Fruit fly (Drosophila melanogaster) whole organism, embryonic: ENCODE measurements around the gene CG14805.

Experiments used
- Bdp1 ChIP-seq: fragments of 200-800 bp; sonication (Bioruptor generic); optimal IDR thresholded peaks from 3 replicates; lab custom pipeline; 2016; ENCODE audit warnings: missing biosample characterization, missing genetic modification characterization
- C15 ChIP-seq: fragments of 200-800 bp; sonication (Bioruptor generic); IDR thresholded peaks from 3 replicates; pipeline ENCODE4 v1.3.6; 2022; ENCODE audit warnings: missing biosample characterization, missing genetic modification characterization
- CG11504 ChIP-seq: fragments of 200-800 bp; sonication (Bioruptor generic); optimal IDR thresholded peaks from 3 replicates; lab custom pipeline; 2019; ENCODE audit warnings: missing biosample characterization, mild to moderate bottlenecking, missing genetic modification characterization, moderate library complexity
- CG11723 ChIP-seq: fragments of 200-800 bp; sonication (Bioruptor generic); optimal IDR thresholded peaks from 2 replicates; lab custom pipeline; 2017; ENCODE audit warnings: missing biosample characterization, mild to moderate bottlenecking, missing genetic modification characterization
- CG12219 ChIP-seq: fragments of 200-800 bp; sonication (Bioruptor generic); optimal IDR thresholded peaks from 3 replicates; lab custom pipeline; 2018; ENCODE audit warnings: missing biosample characterization, mild to moderate bottlenecking, missing genetic modification characterization
- CG14014 ChIP-seq: fragments of 200-800 bp; sonication (Bioruptor generic); IDR thresholded peaks from 2 replicates; pipeline ENCODE4 v1.3.6; 2022; ENCODE audit warnings: missing biosample characterization, missing genetic modification characterization
- CG15696 ChIP-seq: fragments of 200-800 bp; sonication (Bioruptor generic); optimal IDR thresholded peaks from 2 replicates; lab custom pipeline; 2019; ENCODE audit warnings: missing biosample characterization, mild to moderate bottlenecking, missing genetic modification characterization, moderate library complexity
- CG16815 ChIP-seq: fragments of 200-800 bp; sonication (Bioruptor generic); optimal IDR thresholded peaks from 3 replicates; lab custom pipeline; 2017; ENCODE audit warnings: missing biosample characterization, mild to moderate bottlenecking, missing genetic modification characterization
- CG17912 ChIP-seq: fragments of 200-800 bp; sonication (Bioruptor generic); optimal IDR thresholded peaks from 2 replicates; lab custom pipeline; 2018; ENCODE audit warnings: missing biosample characterization, mild to moderate bottlenecking, missing genetic modification characterization
- CG18011 ChIP-seq: fragments of 200-800 bp; sonication (Bioruptor generic); optimal IDR thresholded peaks from 2 replicates; lab custom pipeline; 2017; ENCODE audit warnings: missing biosample characterization, missing genetic modification characterization, mild to moderate bottlenecking, moderate library complexity, missing genotype
- CG2129 ChIP-seq: fragments of 200-800 bp; sonication (Bioruptor generic); IDR thresholded peaks from 2 replicates; pipeline ENCODE4 v1.3.6; 2022; ENCODE audit warnings: missing biosample characterization, missing genetic modification characterization; ENCODE audit not compliant: partially characterized antibody
- CG2199 ChIP-seq: fragments of 200-800 bp; sonication (Bioruptor generic); IDR thresholded peaks from 3 replicates; pipeline ENCODE4 v1.3.6; 2022; ENCODE audit warnings: missing biosample characterization, missing genetic modification characterization
- CG2889 ChIP-seq: fragments of 200-800 bp; sonication (Bioruptor generic); IDR thresholded peaks from 3 replicates; pipeline ENCODE4 v1.3.6; 2022; ENCODE audit warnings: missing biosample characterization, missing genetic modification characterization
- CG32767 ChIP-seq: fragments of 200-800 bp; sonication (Bioruptor generic); IDR thresholded peaks from 2 replicates; pipeline ENCODE4 v1.3.6; 2022; ENCODE audit warnings: missing biosample characterization, missing genetic modification characterization
- CG33213 ChIP-seq: fragments of 200-800 bp; sonication (Bioruptor generic); optimal IDR thresholded peaks from 3 replicates; lab custom pipeline; 2016; ENCODE audit warnings: missing biosample characterization, missing genetic modification characterization
- CG3995 ChIP-seq: fragments of 200-800 bp; sonication (Bioruptor generic); optimal IDR thresholded peaks from 3 replicates; lab custom pipeline; 2016; ENCODE audit warnings: missing biosample characterization, missing genetic modification characterization
- CG4328 ChIP-seq: fragments of 200-800 bp; sonication (Bioruptor generic); optimal IDR thresholded peaks from 3 replicates; lab custom pipeline; 2017; ENCODE audit warnings: missing biosample characterization, missing genetic modification reagents, missing genetic modification characterization
- CG4360 ChIP-seq: fragments of 200-800 bp; sonication (Bioruptor generic); IDR thresholded peaks from 2 replicates; pipeline ENCODE4 v1.3.6; 2022; ENCODE audit warnings: missing biosample characterization, missing genetic modification characterization
- CG4820 ChIP-seq: fragments of 200-800 bp; sonication (Bioruptor generic); optimal IDR thresholded peaks from 3 replicates; lab custom pipeline; 2016; ENCODE audit warnings: missing biosample characterization, missing genetic modification characterization
- CG6272 ChIP-seq: fragments of 200-800 bp; sonication (Bioruptor generic); IDR thresholded peaks from 2 replicates; pipeline ENCODE4 v1.3.6; 2022; ENCODE audit warnings: missing biosample characterization, missing genetic modification characterization
- CG6791 ChIP-seq: fragments of 200-800 bp; sonication (Bioruptor generic); IDR thresholded peaks from 3 replicates; pipeline ENCODE4 v1.3.6; 2022; ENCODE audit warnings: missing biosample characterization, missing genetic modification characterization; ENCODE audit not compliant: partially characterized antibody
- CG6854 ChIP-seq: fragments of 200-800 bp; sonication (Bioruptor generic); optimal IDR thresholded peaks from 3 replicates; lab custom pipeline; 2017; ENCODE audit warnings: missing biosample characterization, mild to moderate bottlenecking, missing genetic modification characterization
- CG7357 ChIP-seq: fragments of 200-800 bp; sonication (Bioruptor generic); IDR thresholded peaks from 3 replicates; pipeline ENCODE4 v1.3.6; 2022; ENCODE audit warnings: missing biosample characterization, missing genetic modification characterization
- CG8478 ChIP-seq: fragments of >200 bp; optimal IDR thresholded peaks from 2 replicates; lab custom pipeline; 2018
- CG9876 ChIP-seq: fragments of 200-800 bp; sonication (Bioruptor generic); optimal IDR thresholded peaks from 2 replicates; lab custom pipeline; 2016; ENCODE audit warnings: missing biosample characterization, missing genetic modification characterization
- CTCF ChIP-seq: fragments of 200-800 bp; sonication (Bioruptor generic); optimal IDR thresholded peaks from 2 replicates; lab custom pipeline; 2017; ENCODE audit warnings: missing biosample characterization, mild to moderate bottlenecking, missing genetic modification characterization, moderate library complexity
- CrebB ChIP-seq: fragments of 200-800 bp; sonication (Bioruptor generic); optimal IDR thresholded peaks from 3 replicates; lab custom pipeline; 2018; ENCODE audit warnings: missing biosample characterization, mild to moderate bottlenecking, missing genetic modification characterization
- Fer2 ChIP-seq: fragments of 200-800 bp; sonication (Bioruptor generic); optimal IDR thresholded peaks from 2 replicates; lab custom pipeline; 2018; ENCODE audit warnings: missing biosample characterization, mild to moderate bottlenecking, missing genetic modification characterization, moderate library complexity
- HmgD ChIP-seq: fragments of 200-800 bp; sonication (Bioruptor generic); optimal IDR thresholded peaks from 3 replicates; lab custom pipeline; 2016; ENCODE audit warnings: missing biosample characterization, missing genetic modification characterization
- HmgZ ChIP-seq: fragments of 200-800 bp; sonication (Bioruptor generic); optimal IDR thresholded peaks from 2 replicates; lab custom pipeline; 2018; ENCODE audit warnings: missing biosample characterization, mild to moderate bottlenecking, missing genetic modification characterization
- Jarid2 ChIP-seq: fragments of 200-800 bp; sonication (Bioruptor generic); optimal IDR thresholded peaks from 3 replicates; lab custom pipeline; 2017; ENCODE audit warnings: mild to moderate bottlenecking, missing biosample characterization, missing genetic modification reagents, missing genetic modification characterization
- Kr ChIP-seq: fragments of 200-800 bp; sonication (Bioruptor generic); optimal IDR thresholded peaks from 2 replicates; lab custom pipeline; 2017; ENCODE audit warnings: missing biosample characterization, mild to moderate bottlenecking, missing genetic modification characterization
- MESR4 ChIP-seq: fragments of 200-800 bp; sonication (Bioruptor generic); optimal IDR thresholded peaks from 2 replicates; lab custom pipeline; 2018; ENCODE audit warnings: missing biosample characterization, mild to moderate bottlenecking, missing genetic modification characterization, moderate library complexity
- NC2β ChIP-seq: fragments of 200-800 bp; sonication (Bioruptor generic); optimal IDR thresholded peaks from 2 replicates; lab custom pipeline; 2016; ENCODE audit warnings: missing biosample characterization, missing genetic modification characterization
- NFAT ChIP-seq: fragments of 200-800 bp; sonication (Bioruptor generic); IDR thresholded peaks from 2 replicates; pipeline ENCODE4 v1.3.6; 2022; ENCODE audit warnings: missing biosample characterization, missing genetic modification characterization
- NfI ChIP-seq: fragments of 200-800 bp; sonication (Bioruptor generic); optimal IDR thresholded peaks from 3 replicates; lab custom pipeline; 2018; ENCODE audit warnings: missing biosample characterization, mild to moderate bottlenecking, missing genetic modification characterization, moderate library complexity
- Spps ChIP-seq: fragments of 200-800 bp; sonication (Bioruptor generic); optimal IDR thresholded peaks from 2 replicates; lab custom pipeline; 2018; ENCODE audit warnings: missing biosample characterization, mild to moderate bottlenecking, missing genetic modification characterization
- ac ChIP-seq: fragments of 200-800 bp; sonication (Bioruptor generic); optimal IDR thresholded peaks from 3 replicates; lab custom pipeline; 2017; ENCODE audit warnings: missing biosample characterization, mild to moderate bottlenecking, missing genetic modification characterization
- ap ChIP-seq: fragments of 200-800 bp; sonication (Bioruptor generic); IDR thresholded peaks from 2 replicates; pipeline ENCODE4 v1.3.6; 2022; ENCODE audit warnings: missing biosample characterization, missing genetic modification characterization
- ara ChIP-seq: fragments of 200-800 bp; sonication (Bioruptor generic); IDR thresholded peaks from 2 replicates; pipeline ENCODE4 v1.3.6; 2022; ENCODE audit warnings: missing biosample characterization, missing genetic modification characterization
- dimm ChIP-seq: fragments of 200-800 bp; sonication (Bioruptor generic); IDR thresholded peaks from 2 replicates; pipeline ENCODE4 v1.3.6; 2022; ENCODE audit warnings: missing biosample characterization, missing genetic modification characterization
- en ChIP-seq: fragments of 200-800 bp; sonication (Bioruptor generic); optimal IDR thresholded peaks from 2 replicates; lab custom pipeline; 2016; ENCODE audit warnings: missing biosample characterization, missing genetic modification characterization
- fd102C ChIP-seq: fragments of 200-800 bp; sonication (Bioruptor generic); optimal IDR thresholded peaks from 2 replicates; lab custom pipeline; 2018; ENCODE audit warnings: missing biosample characterization, mild to moderate bottlenecking, missing genetic modification characterization, moderate library complexity
- fd3F ChIP-seq: fragments of 200-800 bp; sonication (Bioruptor generic); optimal IDR thresholded peaks from 2 replicates; lab custom pipeline; 2018; ENCODE audit warnings: missing biosample characterization, mild to moderate bottlenecking, missing genetic modification characterization, moderate library complexity
- hth ChIP-seq: fragments of >200 bp; optimal IDR thresholded peaks from 2 replicates; lab custom pipeline; 2017; ENCODE audit warnings: inconsistent platforms
- lab ChIP-seq: fragments of 200-800 bp; sonication (Bioruptor generic); optimal IDR thresholded peaks from 3 replicates; lab custom pipeline; 2017; ENCODE audit warnings: missing biosample characterization, missing genetic modification characterization, mild to moderate bottlenecking, moderate library complexity, missing genetic modification reagents
- mam ChIP-seq: fragments of 200-800 bp; sonication (Bioruptor generic); optimal IDR thresholded peaks from 3 replicates; lab custom pipeline; 2016; ENCODE audit warnings: missing biosample characterization, missing genetic modification characterization
- org-1 ChIP-seq: fragments of 200-800 bp; sonication (Bioruptor generic); optimal IDR thresholded peaks from 2 replicates; lab custom pipeline; 2017; ENCODE audit warnings: missing biosample characterization, missing genetic modification characterization
- sens ChIP-seq: fragments of 200-800 bp; sonication (Bioruptor generic); peaks from one replicate; lab custom pipeline; 2016; ENCODE audit warnings: missing biosample characterization, missing genetic modification characterization
- slp2 ChIP-seq: fragments of 200-800 bp; sonication (Bioruptor generic); optimal IDR thresholded peaks from 2 replicates; lab custom pipeline; 2016; ENCODE audit warnings: missing biosample characterization, missing genetic modification characterization
- so ChIP-seq: fragments of 200-800 bp; sonication (Bioruptor generic); IDR thresholded peaks from 3 replicates; pipeline ENCODE4 v1.3.6; 2022; ENCODE audit warnings: missing biosample characterization, missing genetic modification characterization
- ssp ChIP-seq: fragments of 200-800 bp; sonication (Bioruptor generic); IDR thresholded peaks from 2 replicates; pipeline ENCODE4 v1.3.6; 2022; ENCODE audit warnings: missing biosample characterization, missing genetic modification characterization
- tgo ChIP-seq: fragments of 200-800 bp; sonication (Bioruptor generic); IDR thresholded peaks from 3 replicates; pipeline ENCODE4 v1.3.6; 2022; ENCODE audit warnings: missing biosample characterization, missing genetic modification characterization

Gene CG14805

DNA sequence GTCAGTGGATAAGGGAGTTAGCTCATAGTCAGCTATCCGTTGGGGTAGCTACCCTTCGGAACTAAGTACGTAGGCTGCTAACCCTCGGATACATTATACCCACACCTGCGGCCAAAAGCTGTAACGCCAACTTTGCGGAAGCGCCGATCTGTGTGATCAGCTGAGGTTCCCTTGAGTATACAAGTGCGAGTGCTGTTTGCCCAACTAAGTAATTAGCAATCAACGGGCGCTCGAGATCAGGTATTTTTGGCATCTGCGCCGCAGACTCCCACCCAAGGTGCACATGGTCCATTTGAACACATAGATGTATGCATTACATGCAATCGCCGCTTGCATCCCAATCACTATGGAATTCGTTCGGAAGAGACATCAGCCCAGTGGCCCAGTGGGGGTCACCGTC is 23.0 kb upstream of the CG14805 start (continued):
- TF ChIP-seq slp2 (GFP tag; lab: Kevin White, UChicago) (no peak), CG6272 (GFP tag; lab: Robert Waterston, UW) (no peak), CG2129 (GFP tag; lab: Robert Waterston, UW) (no peak), MESR4 (GFP tag; lab: Kevin White, UChicago) (no peak), Jarid2 (GFP tag; lab: Kevin White, UChicago) (peak; percentile 52), CTCF (GFP tag; lab: Kevin White, UChicago) (no peak), ap (0 out of 2 replicates have a peak, but pooled peaks have one; percentile 13), mam (GFP tag; lab: Kevin White, UChicago) (peak; percentile 56), ac (GFP tag; lab: Kevin White, UChicago) (no peak), CG9876 (peak; percentile 37), CG12219 (GFP tag; lab: Kevin White, UChicago) (peak; percentile 47), CG7357 (peak; percentile 21; the same call in 1 of the 3 replicates), CG33213 (GFP tag; lab: Kevin White, UChicago) (peak; percentile 64), CG6791 (GFP tag; lab: Robert Waterston, UW) (no peak), CG6854 (GFP tag; lab: Kevin White, UChicago) (peak; percentile 89), dimm (GFP tag; lab: Robert Waterston, UW) (peak; percentile 43; the same call in 1 of the 2 replicates), HmgD (GFP tag; lab: Kevin White, UChicago) (no peak), CG14014 (GFP tag; lab: Robert Waterston, UW) (peak; percentile 81; the same call in 1 of the 2 replicates), CG11504 (peak; percentile 30), NFAT (peak; percentile 60), sens (GFP tag; lab: Kevin White, UChicago) (peak; percentile 88), ara (GFP tag; lab: Robert Waterston, UW) (no peak), NfI (GFP tag; lab: Kevin White, UChicago) (peak; percentile 25), CG4360 (GFP tag; lab: Robert Waterston, UW) (no peak), CrebB (tag; lab: Kevin White, UChicago) (peak; percentile 82), CG16815 (GFP tag; lab: Kevin White, UChicago) (no peak), NC2β (GFP tag; lab: Kevin White, UChicago) (no peak), CG3995 (GFP tag; lab: Kevin White, UChicago) (no peak), lab (GFP tag; lab: Kevin White, UChicago) (peak; percentile 97), tgo (GFP tag; lab: Robert Waterston, UW) (peak; percentile 47; the same call in 1 of the 3 replicates), Spps (tag; lab: Kevin White, UChicago) (no peak), CG11723 (GFP tag; lab: Kevin White, UChicago) (no peak), fd3F (GFP tag; lab: Kevin White, UChicago) (peak; percentile 69), Fer2 (tag; lab: Kevin White, UChicago) (peak; percentile 51), org-1 (GFP tag; lab: Kevin White, UChicago) (peak; percentile 76), CG2889 (GFP tag; lab: Robert Waterston, UW) (peak; percentile 65; the same call in 2 of the 3 replicates), CG32767 (0 out of 2 replicates have a peak, but pooled peaks have one; percentile 51), CG4820 (GFP tag; lab: Kevin White, UChicago) (no peak), fd102C (GFP tag; lab: Kevin White, UChicago) (no peak), CG8478 (lab: Kevin White, UChicago) (no peak), so (GFP tag; lab: Robert Waterston, UW) (peak; percentile 87; the same call in 2 of the 3 replicates), Bdp1 (GFP tag; lab: Kevin White, UChicago) (peak; percentile 43), Kr (GFP tag; lab: Kevin White, UChicago) (no peak), HmgZ (peak; percentile 84), CG15696 (tag; lab: Kevin White, UChicago) (no peak), ssp (no peak), en (no peak), CG2199 (GFP tag; lab: Robert Waterston, UW) (no peak), hth (no peak), CG4328 (GFP tag; lab: Kevin White, UChicago) (peak; percentile 64), C15 (GFP tag; lab: Robert Waterston, UW) (peak; percentile 71; the same call in 1 of the 3 replicates), CG18011 (GFP tag; lab: Kevin White, UChicago) (peak; percentile 43), CG17912 (GFP tag; lab: Kevin White, UChicago) (no peak)
